Worm (Caenorhabditis elegans) whole organism, young adult: Measurements from ENCODE around the gene slr-2.

ENCODE experiments used
- B0261.1 ChIP-seq: sonication (generic microtip); optimal IDR thresholded peaks from 2 replicates; lab custom pipeline; 2016; ENCODE audit warnings: mild to moderate bottlenecking, missing genetic modification characterization, moderate library complexity, missing compliant biosample characterization
- C06A6.2 ChIP-seq: fragments of 200-800 bp; sonication (Bioruptor generic); conservative IDR thresholded peaks from 2 replicates; pipeline ENCODE4 v1.3.6; 2022; ENCODE audit warnings: missing genetic modification characterization, missing compliant biosample characterization
- D2030.7 ChIP-seq: fragments of 200-800 bp; sonication (Bioruptor generic); IDR thresholded peaks from 2 replicates; pipeline ENCODE4 v1.3.6; 2022; ENCODE audit warnings: missing genetic modification reagents, missing genetic modification characterization, missing compliant biosample characterization
- F22D6.2 ChIP-seq: sonication (generic microtip); optimal IDR thresholded peaks from 2 replicates; lab custom pipeline; 2016; ENCODE audit warnings: mild to moderate bottlenecking, missing genetic modification characterization, missing compliant biosample characterization
- F37B4.10 ChIP-seq: fragments of 200-800 bp; sonication (Bioruptor generic); IDR thresholded peaks from 2 replicates; pipeline ENCODE4 v1.3.6; 2022; ENCODE audit warnings: missing genetic modification characterization, missing compliant biosample characterization
- F49E8.2 ChIP-seq: sonication (generic microtip); optimal IDR thresholded peaks from 3 replicates; lab custom pipeline; 2017; ENCODE audit warnings: missing genetic modification characterization, mild to moderate bottlenecking, missing compliant biosample characterization, antibody characterized with exemption, moderate library complexity; ENCODE audit not compliant: insufficient read depth
- Y53F4B.3 ChIP-seq: fragments of 200-800 bp; sonication (Bioruptor generic); IDR thresholded peaks from 2 replicates; pipeline ENCODE4 v1.3.6; 2022; ENCODE audit warnings: missing genetic modification reagents, missing genetic modification characterization, missing compliant biosample characterization
- Y56A3A.18 ChIP-seq: fragments of 200-800 bp; sonication (Bioruptor generic); IDR thresholded peaks from 2 replicates; pipeline ENCODE4 v1.3.6; 2022; ENCODE audit warnings: missing genetic modification reagents, missing genetic modification characterization, missing compliant biosample characterization
- Y67H2A.10 ChIP-seq: fragments of 200-800 bp; sonication (Bioruptor generic); conservative IDR thresholded peaks from 2 replicates; pipeline ENCODE4 v1.3.6; 2022; ENCODE audit warnings: missing genetic modification reagents, missing genetic modification characterization, missing compliant biosample characterization
- Y79H2A.3 ChIP-seq: fragments of 200-800 bp; sonication (Bioruptor generic); conservative IDR thresholded peaks from 2 replicates; pipeline ENCODE4 v1.3.6; 2022; ENCODE audit warnings: missing genetic modification reagents, missing genetic modification characterization, missing compliant biosample characterization
- aptf-3 ChIP-seq: fragments of 200-800 bp; sonication (Bioruptor generic); IDR thresholded peaks from 2 replicates; pipeline ENCODE4 v1.3.6; 2022; ENCODE audit warnings: missing genetic modification characterization, missing compliant biosample characterization
- atf-7 ChIP-seq: sonication (generic microtip); optimal IDR thresholded peaks from 2 replicates; lab custom pipeline; 2017; ENCODE audit warnings: mild to moderate bottlenecking, missing genetic modification characterization, missing compliant biosample characterization
- attf-3 ChIP-seq: fragments of 200-800 bp; sonication (Bioruptor generic); conservative IDR thresholded peaks from 2 replicates; pipeline ENCODE4 v1.3.6; 2022; ENCODE audit warnings: missing genetic modification reagents, missing genetic modification characterization, missing compliant biosample characterization
- attf-5 ChIP-seq: fragments of 200-800 bp; sonication (Bioruptor generic); optimal IDR thresholded peaks from 2 replicates; lab custom pipeline; 2018; ENCODE audit warnings: mild to moderate bottlenecking, missing genetic modification characterization, missing compliant biosample characterization
- bed-1 ChIP-seq: fragments of 200-800 bp; sonication (Bioruptor generic); IDR thresholded peaks from 2 replicates; pipeline ENCODE4 v1.3.6; 2022; ENCODE audit warnings: missing genetic modification reagents, missing genetic modification characterization, missing compliant biosample characterization
- bed-2 ChIP-seq: fragments of 200-800 bp; sonication (Bioruptor generic); IDR thresholded peaks from 2 replicates; pipeline ENCODE4 v1.3.6; 2022; ENCODE audit warnings: missing genetic modification reagents, missing genetic modification characterization, missing compliant biosample characterization
- cebp-1 ChIP-seq, 2 experiments: fragments of 200-800 bp in 1 of 2; sonication (Bioruptor generic) in 1 of 2; sonication (generic microtip) in 1 of 2; IDR thresholded peaks in 1 of 2; optimal IDR thresholded peaks in 1 of 2; 2 replicates each; pipeline versions ENCODE4 v1.3.6 to Lab custom; 2017 to 2022; ENCODE audit warnings: missing compliant biosample characterization in 2 of 2, missing genetic modification characterization in 2 of 2, mild to moderate bottlenecking in 1 of 2, missing genetic modification reagents in 1 of 2, moderate library complexity in 1 of 2
- ceh-58 ChIP-seq: fragments of 200-800 bp; sonication (Bioruptor generic); IDR thresholded peaks from 2 replicates; pipeline ENCODE4 v1.3.6; 2022; ENCODE audit warnings: missing genetic modification characterization, missing compliant biosample characterization
- ceh-91 ChIP-seq: fragments of 200-800 bp; sonication (Bioruptor generic); IDR thresholded peaks from 2 replicates; pipeline ENCODE4 v1.3.6; 2022; ENCODE audit warnings: missing genetic modification reagents, missing genetic modification characterization, missing compliant biosample characterization
- chd-7 ChIP-seq: sonication (generic microtip); optimal IDR thresholded peaks from 2 replicates; lab custom pipeline; 2016; ENCODE audit warnings: mild to moderate bottlenecking, missing genetic modification characterization, moderate library complexity, missing compliant biosample characterization
- die-1 ChIP-seq: sonication (generic microtip); optimal IDR thresholded peaks from 2 replicates; lab custom pipeline; 2016; ENCODE audit warnings: missing genotype, mild to moderate bottlenecking, missing genetic modification characterization, missing compliant biosample characterization
- dpff-1 ChIP-seq: sonication (generic microtip); optimal IDR thresholded peaks from 2 replicates; lab custom pipeline; 2017; ENCODE audit warnings: mild to moderate bottlenecking, missing genetic modification characterization, missing compliant biosample characterization
- dpl-1 ChIP-seq: fragments of 150-350 bp; optimal IDR thresholded peaks from 2 replicates; lab custom pipeline; 2014; ENCODE audit warnings: missing biosample characterization, missing genetic modification reagents, missing genetic modification characterization
- egl-44 ChIP-seq: fragments of 200-800 bp; sonication (Bioruptor generic); IDR thresholded peaks from 2 replicates; pipeline ENCODE4 v1.3.6; 2022; ENCODE audit warnings: missing genetic modification reagents, missing genetic modification characterization, missing compliant biosample characterization
- egrh-3 ChIP-seq: fragments of 200-800 bp; sonication (Bioruptor generic); IDR thresholded peaks from 2 replicates; pipeline ENCODE4 v1.3.6; 2022; ENCODE audit warnings: missing genetic modification reagents, missing genetic modification characterization, missing compliant biosample characterization
- ekl-4 ChIP-seq: fragments of 200-800 bp; sonication (Bioruptor generic); IDR thresholded peaks from 2 replicates; pipeline ENCODE4 v1.3.6; 2022; ENCODE audit warnings: missing genetic modification reagents, missing genetic modification characterization, missing compliant biosample characterization
- gei-17 ChIP-seq: fragments of 200-800 bp; sonication (Bioruptor generic); optimal IDR thresholded peaks from 2 replicates; lab custom pipeline; 2018; ENCODE audit warnings: mild to moderate bottlenecking, missing genetic modification characterization, missing compliant biosample characterization
- hmg-1.2 ChIP-seq: fragments of 200-800 bp; sonication (Bioruptor generic); IDR thresholded peaks from 2 replicates; pipeline ENCODE4 v1.3.6; 2022; ENCODE audit warnings: missing genetic modification reagents, missing genetic modification characterization, missing compliant biosample characterization
- hmg-20 ChIP-seq: fragments of 200-800 bp; sonication (Bioruptor generic); IDR thresholded peaks from 2 replicates; pipeline ENCODE4 v1.3.6; 2022; ENCODE audit warnings: missing genetic modification reagents, missing genetic modification characterization, missing compliant biosample characterization
- lag-1 ChIP-seq: fragments of 200-800 bp; sonication (Bioruptor generic); IDR thresholded peaks from 2 replicates; pipeline ENCODE4 v1.3.6; 2022; ENCODE audit warnings: missing genetic modification reagents, missing genetic modification characterization, missing compliant biosample characterization
- lir-1 ChIP-seq: fragments of 200-800 bp; sonication (Bioruptor generic); conservative IDR thresholded peaks from 2 replicates; pipeline ENCODE4 v1.3.6; 2022; ENCODE audit warnings: missing genetic modification reagents, missing genetic modification characterization, missing compliant biosample characterization
- lsl-1 ChIP-seq: fragments of 200-800 bp; sonication (Bioruptor generic); optimal IDR thresholded peaks from 2 replicates; lab custom pipeline; 2018; ENCODE audit warnings: mild to moderate bottlenecking, missing genetic modification characterization, moderate library complexity, missing compliant biosample characterization
- mcd-1 ChIP-seq: fragments of 200-800 bp; sonication (Bioruptor generic); IDR thresholded peaks from 2 replicates; pipeline ENCODE4 v1.3.6; 2022; ENCODE audit warnings: missing genetic modification reagents, missing genetic modification characterization, missing compliant biosample characterization
- mel-28 ChIP-seq: sonication (generic microtip); optimal IDR thresholded peaks from 2 replicates; lab custom pipeline; 2016; ENCODE audit warnings: borderline replicate concordance, mild to moderate bottlenecking, missing genetic modification characterization, missing compliant biosample characterization
- mxl-1 ChIP-seq: sonication (generic microtip); optimal IDR thresholded peaks from 2 replicates; lab custom pipeline; 2016; ENCODE audit warnings: missing genetic modification characterization, missing compliant biosample characterization
- nfyb-1 ChIP-seq: fragments of 200-800 bp; sonication (Bioruptor generic); IDR thresholded peaks from 2 replicates; pipeline ENCODE4 v1.3.6; 2022; ENCODE audit warnings: missing genetic modification reagents, missing genetic modification characterization, missing compliant biosample characterization
- nhr-27 ChIP-seq: fragments of 200-800 bp; sonication (Bioruptor generic); optimal IDR thresholded peaks from 2 replicates; lab custom pipeline; 2018; ENCODE audit warnings: mild to moderate bottlenecking, missing genetic modification characterization, moderate library complexity, missing compliant biosample characterization
- nhr-90 ChIP-seq: sonication (generic microtip); optimal IDR thresholded peaks from 2 replicates; lab custom pipeline; 2016; ENCODE audit warnings: missing genotype, mild to moderate bottlenecking, missing genetic modification characterization, missing compliant biosample characterization
- pbrm-1 ChIP-seq: fragments of 200-800 bp; sonication (Bioruptor generic); IDR thresholded peaks from 2 replicates; pipeline ENCODE4 v1.3.6; 2022; ENCODE audit warnings: missing genetic modification reagents, missing genetic modification characterization, missing compliant biosample characterization
- sdz-38 ChIP-seq: sonication (generic microtip); optimal IDR thresholded peaks from 2 replicates; lab custom pipeline; 2016; ENCODE audit warnings: missing genotype, missing genetic modification characterization, missing compliant biosample characterization
- snpc-1.1 ChIP-seq: sonication (generic microtip); optimal IDR thresholded peaks from 2 replicates; lab custom pipeline; 2017; ENCODE audit warnings: missing genetic modification characterization, mild to moderate bottlenecking, missing compliant biosample characterization, antibody characterized with exemption, moderate library complexity, missing genotype, missing genetic modification reagents; ENCODE audit not compliant: insufficient read depth
- snpc-1.3 ChIP-seq: sonication (generic microtip); optimal IDR thresholded peaks from 2 replicates; lab custom pipeline; 2017; ENCODE audit warnings: missing genetic modification characterization, mild to moderate bottlenecking, missing compliant biosample characterization, antibody characterized with exemption, moderate library complexity, missing genotype, missing genetic modification reagents; ENCODE audit not compliant: insufficient read depth
- tbp1 ChIP-seq: fragments of 200-800 bp; sonication (Bioruptor generic); optimal IDR thresholded peaks from 2 replicates; lab custom pipeline; 2018; ENCODE audit warnings: mild to moderate bottlenecking, missing genetic modification characterization, missing compliant biosample characterization
- xnd-1 ChIP-seq: sonication (generic microtip); optimal IDR thresholded peaks from 2 replicates; lab custom pipeline; 2016; ENCODE audit warnings: missing genotype, missing genetic modification reagents, missing genetic modification characterization, missing compliant biosample characterization
- zfh-2 ChIP-seq: fragments of 200-800 bp; sonication (Bioruptor generic); conservative IDR thresholded peaks from 2 replicates; pipeline ENCODE4 v1.3.6; 2022; ENCODE audit warnings: missing genetic modification reagents, missing genetic modification characterization, missing compliant biosample characterization
- ztf-18 ChIP-seq: sonication (generic microtip); optimal IDR thresholded peaks from 2 replicates; lab custom pipeline; 2016; ENCODE audit warnings: missing genotype, mild to moderate bottlenecking, missing genetic modification characterization, missing compliant biosample characterization
- ztf-3 ChIP-seq: fragments of 200-800 bp; sonication (Bioruptor generic); optimal IDR thresholded peaks from 2 replicates; lab custom pipeline; 2018; ENCODE audit warnings: mild to moderate bottlenecking, missing genetic modification characterization, missing compliant biosample characterization

The slr-2 gene

ce11 chrV:18069195-18069594, 17.7 kb upstream of the slr-2 start:
- TF ChIP-seq mcd-1 (peak; percentile 52; the same call in 1 of the 2 replicates), hmg-1.2 (peak; percentile 25; the same call in 1 of the 2 replicates)
- TF ChIP-seq, all 124 proteins: peak for 2; not testable (repeated sequence) for 122

ce11 chrV:18079163-18079562, 7.8 kb upstream of the slr-2 start:
- TF ChIP-seq nfyb-1 (peak; percentile 61), ztf-18 (tag; lab: Kevin White, UChicago) (no peak), B0261.1 (tag; lab: Kevin White, UChicago) (no peak), zfh-2 (GFP tag; lab: Robert Waterston, UW) (no peak), egl-44 (GFP tag; lab: Robert Waterston, UW) (no peak), Y79H2A.3 (GFP tag; lab: Robert Waterston, UW) (no peak), cebp-1 (GFP tag; IDR thresholded peaks at IDR 0.05; lab: Robert Waterston, UW) (no peak), cebp-1 (tag; optimal IDR thresholded peaks at IDR 0.05; lab: Kevin White, UChicago) (peak; percentile 58), bed-1 (GFP tag; lab: Robert Waterston, UW) (no peak), dpl-1 (GFP tag; lab: Kevin White, UChicago) (no peak), die-1 (no peak), mcd-1 (peak; percentile 77), chd-7 (no peak), Y67H2A.10 (GFP tag; lab: Robert Waterston, UW) (no peak), F37B4.10 (GFP tag; lab: Robert Waterston, UW) (no peak), ztf-3 (GFP tag; lab: Kevin White, UChicago) (no peak), F22D6.2 (tag; lab: Kevin White, UChicago) (no peak), gei-17 (GFP tag; lab: Kevin White, UChicago) (no peak), snpc-1.3 (tag; lab: Kevin White, UChicago) (no peak), lsl-1 (GFP tag; lab: Kevin White, UChicago) (peak; percentile 9), pbrm-1 (GFP tag; lab: Robert Waterston, UW) (peak; percentile 58; the same call in 1 of the 2 replicates), sdz-38 (tag; lab: Kevin White, UChicago) (no peak), egrh-3 (no peak), mxl-1 (no peak), atf-7 (no peak), snpc-1.1 (tag; lab: Kevin White, UChicago) (no peak), D2030.7 (GFP tag; lab: Robert Waterston, UW) (peak; percentile 41; the same call in 1 of the 2 replicates), ceh-91 (GFP tag; lab: Robert Waterston, UW) (no peak), lag-1 (no peak), tbp1 (GFP tag; lab: Kevin White, UChicago) (peak; percentile 13), attf-5 (GFP tag; lab: Kevin White, UChicago) (peak; percentile 67), nhr-90 (tag; lab: Kevin White, UChicago) (no peak), lir-1 (GFP tag; lab: Robert Waterston, UW) (no peak), bed-2 (GFP tag; lab: Robert Waterston, UW) (no peak), dpff-1 (tag; lab: Kevin White, UChicago) (no peak), mel-28 (tag; lab: Kevin White, UChicago) (no peak), Y56A3A.18 (GFP tag; lab: Robert Waterston, UW) (no peak), F49E8.2 (tag; lab: Kevin White, UChicago) (no peak), xnd-1 (tag; lab: Kevin White, UChicago) (no peak), hmg-20 (GFP tag; lab: Robert Waterston, UW) (no peak), C06A6.2 (no peak), ceh-58 (no peak), aptf-3 (GFP tag; lab: Robert Waterston, UW) (no peak), nhr-27 (tag; lab: Kevin White, UChicago) (no peak), attf-3 (GFP tag; lab: Robert Waterston, UW) (no peak), Y53F4B.3 (GFP tag; lab: Robert Waterston, UW) (no peak), ekl-4 (GFP tag; lab: Robert Waterston, UW) (peak; percentile 45; the same call in 1 of the 2 replicates)
